Worm (Caenorhabditis elegans): ENCODE measurements around the gene Y69A2AR.28.

DNA sequence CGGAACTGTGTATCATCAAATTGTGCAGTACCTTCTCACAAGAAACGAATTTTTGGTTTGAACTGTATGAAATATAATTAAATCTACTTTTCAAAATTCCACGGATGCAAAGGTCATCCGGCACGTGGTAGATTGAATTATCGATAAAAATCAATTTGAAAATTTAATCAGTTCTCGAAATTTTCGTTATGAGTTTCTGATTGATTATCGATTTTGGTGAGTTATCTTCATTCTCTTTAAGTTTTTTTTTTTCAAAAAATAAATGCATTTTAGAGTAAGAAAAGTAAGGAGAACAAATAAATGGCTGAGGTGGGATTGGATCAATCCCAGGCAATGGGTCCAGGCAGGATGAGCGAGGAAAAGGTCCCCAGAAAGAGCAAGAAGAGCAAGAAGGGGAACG lies 15.4 kb downstream of the Y69A2AR.28 start, which contains the start of gene Y69A2AR.47:
- TF ChIP-seq elt-3 (tag; optimal IDR thresholded peaks at IDR 0.05) = no peak
- TF ChIP-seq nhr-77 (tag; optimal IDR thresholded peaks at IDR 0.05) = no peak
- no peak for TF ChIP-seq ceh-82 (tag; optimal IDR thresholded peaks at IDR 0.05)
- no peak for TF ChIP-seq unc-130 (tag; optimal IDR thresholded peaks at IDR 0.05)
- TF ChIP-seq snu-23 (GFP tag; optimal IDR thresholded peaks at IDR 0.05) = no peak
- TF ChIP-seq zip-4 (GFP tag; optimal IDR thresholded peaks at IDR 0.05) = no peak
- no peak for TF ChIP-seq nhr-12 (tag; optimal IDR thresholded peaks at IDR 0.05)
